Fruit fly (Drosophila melanogaster) whole organism, adult: ENCODE measurements around the gene ND-49L.

Source experiments
- CG11617 ChIP-seq: fragments of 200-800 bp; sonication (Bioruptor generic); optimal IDR thresholded peaks from 2 replicates; lab custom pipeline; 2017; ENCODE audit warnings: mild to moderate bottlenecking, missing biosample characterization, missing genetic modification reagents, missing genetic modification characterization
- CG33017 ChIP-seq: fragments of 200-800 bp; sonication (Bioruptor generic); optimal IDR thresholded peaks from 2 replicates; lab custom pipeline; 2018; ENCODE audit warnings: missing biosample characterization, mild to moderate bottlenecking, missing genetic modification characterization, moderate library complexity
- Mnt ChIP-seq: fragments of 200-800 bp; sonication (Bioruptor generic); optimal IDR thresholded peaks from 2 replicates; lab custom pipeline; 2016; ENCODE audit warnings: missing biosample characterization, mild to moderate bottlenecking, missing genetic modification characterization

DNA sequence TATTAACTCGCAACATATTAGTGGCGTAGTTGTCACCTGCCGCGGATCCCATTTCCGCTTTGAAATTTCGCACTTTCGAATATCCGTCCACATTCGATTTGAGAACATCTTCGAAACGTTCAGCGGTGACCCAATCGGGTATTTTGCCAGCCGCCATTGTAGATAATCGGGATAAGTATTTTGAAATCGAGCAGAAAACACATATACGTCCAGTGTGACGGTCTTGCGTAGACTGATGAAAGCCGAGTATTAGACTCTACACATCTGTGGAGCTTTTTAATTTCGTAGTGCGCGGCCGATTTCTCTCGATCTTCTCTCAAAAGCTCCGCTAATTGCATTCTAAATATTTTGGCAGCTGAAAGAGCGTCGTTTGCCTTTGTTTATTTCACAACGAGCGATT lies 29.0 kb upstream of the ND-49L start, which contains the start of gene CHKov1:
- TF ChIP-seq CG33017 (tag; lab: Kevin White, UChicago) (peak; percentile 43), CG11617 (GFP tag; lab: Kevin White, UChicago) (peak; percentile 13), Mnt (GFP tag; lab: Kevin White, UChicago) (no peak)
